Worm (Caenorhabditis elegans) whole organism, L2 larva: Measurements from ENCODE around the gene Y59A8B.21.

ENCODE experiments used
- F13H6.1 ChIP-seq: sonication (generic microtip); optimal IDR thresholded peaks from 2 replicates; lab custom pipeline; 2016; ENCODE audit warnings: missing genetic modification characterization, missing compliant biosample characterization
- crh-2 ChIP-seq: sonication (generic microtip); optimal IDR thresholded peaks from 2 replicates; lab custom pipeline; 2017; ENCODE audit warnings: missing biosample characterization, missing genetic modification characterization
- elt-3 ChIP-seq: sonication (generic microtip); optimal IDR thresholded peaks from 2 replicates; lab custom pipeline; 2017; ENCODE audit warnings: missing biosample characterization, missing genetic modification characterization
- gmeb-1 ChIP-seq: fragments of 150-350 bp; optimal IDR thresholded peaks from 2 replicates; lab custom pipeline; 2014; ENCODE audit warnings: missing biosample characterization, missing genetic modification characterization
- mab-5 ChIP-seq: fragments of 150-350 bp; optimal IDR thresholded peaks from 2 replicates; lab custom pipeline; 2014; ENCODE audit warnings: missing biosample characterization, missing genetic modification characterization
- nhr-23 ChIP-seq: fragments of 150-350 bp; optimal IDR thresholded peaks from 2 replicates; lab custom pipeline; 2014; ENCODE audit warnings: missing biosample characterization, missing genetic modification reagents, missing genetic modification characterization
- nhr-77 ChIP-seq: fragments of 150-350 bp; optimal IDR thresholded peaks from 2 replicates; lab custom pipeline; 2014; ENCODE audit warnings: missing biosample characterization, missing genetic modification characterization

DNA sequence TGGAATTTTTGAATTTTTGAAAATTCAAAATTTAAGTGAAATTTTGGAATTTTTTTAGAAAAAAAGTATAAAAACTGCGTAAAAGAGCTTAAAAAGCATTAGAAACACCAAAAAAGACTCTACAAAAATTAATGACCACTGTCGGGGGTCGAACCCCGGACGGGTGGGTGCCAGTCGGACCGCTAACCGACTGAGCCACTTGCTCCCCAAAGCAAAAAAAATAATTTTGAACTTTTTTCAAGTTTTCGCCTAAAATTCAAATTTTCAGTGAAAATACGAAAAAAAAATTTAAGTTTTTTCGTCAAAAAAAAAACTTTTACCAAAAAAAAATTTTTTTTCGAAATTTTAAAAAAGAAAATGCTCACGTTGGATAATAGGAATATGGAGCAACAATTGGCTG lies 38.8 kb upstream of the Y59A8B.21 start:
- TF ChIP-seq elt-3 (tag; lab: Kevin White, UChicago) (no peak), gmeb-1 (tag; lab: Kevin White, UChicago) (no peak), nhr-77 (tag; lab: Kevin White, UChicago) (no peak), mab-5 (tag; lab: Kevin White, UChicago) (no peak), F13H6.1 (no peak), crh-2 (tag; lab: Kevin White, UChicago) (no peak), nhr-23 (tag; lab: Kevin White, UChicago) (no peak)
